Worm (Caenorhabditis elegans): ENCODE data around the gene C07A4.3.
A peak's percentile ranks its signal among the peaks of the same experiment; 100 is the strongest.

C07A4.3 gene

DNA sequence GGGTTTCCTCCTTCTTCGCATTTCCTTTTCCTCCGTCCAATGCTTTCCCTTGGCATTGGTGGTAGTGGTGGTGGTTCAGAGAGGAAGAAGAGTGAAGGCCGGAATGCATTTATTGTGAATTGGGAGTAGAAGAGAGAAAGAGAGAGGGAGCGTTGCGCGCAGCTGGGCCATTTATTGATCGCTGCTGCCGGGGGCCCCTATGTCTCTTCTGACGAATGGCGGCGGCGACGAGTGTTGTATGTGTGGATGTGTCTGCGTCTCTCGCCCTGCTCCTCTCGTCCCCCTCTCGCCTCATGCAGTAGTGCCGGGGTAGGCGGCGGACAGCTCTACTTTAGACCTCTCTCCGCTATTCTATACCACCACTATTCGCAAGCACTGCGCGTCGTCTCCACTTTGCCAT is 28.2 kb upstream of the C07A4.3 start, which contains the start of gene unc-115:
Gene unc-115, plus strand, starts transcription at position 301 of the 400 bp plus-strand sequence.
- TF ChIP-seq nhr-2 (tag; optimal IDR thresholded peaks at IDR 0.05) = no peak
- TF ChIP-seq nhr-12 (tag; optimal IDR thresholded peaks at IDR 0.05) = no peak
- TF ChIP-seq sptf-1 (tag; optimal IDR thresholded peaks at IDR 0.05) = peak; percentile 81
- TF ChIP-seq M03D4.4 (tag; optimal IDR thresholded peaks at IDR 0.05) = peak; percentile 63
- TF ChIP-seq cnd-1 (tag; optimal IDR thresholded peaks at IDR 0.05) = peak; percentile 77
- no peak for TF ChIP-seq tbx-8 (GFP tag; optimal IDR thresholded peaks at IDR 0.05)
- no peak for TF ChIP-seq mab-5 (tag; optimal IDR thresholded peaks at IDR 0.05)
- peak; percentile 33 for TF ChIP-seq blmp-1 (tag; optimal IDR thresholded peaks at IDR 0.05)
- TF ChIP-seq lin-13 (tag; optimal IDR thresholded peaks at IDR 0.05) = no peak
- TF ChIP-seq hlh-1 (tag; optimal IDR thresholded peaks at IDR 0.05) = peak; percentile 3
- peak; percentile 89 for TF ChIP-seq unc-120 (tag; optimal IDR thresholded peaks at IDR 0.05; ENCODE audit: poor library complexity, severe bottlenecking)
- no peak for TF ChIP-seq nhr-76 (tag; optimal IDR thresholded peaks at IDR 0.05)
- peak; percentile 85 for TF ChIP-seq pha-4 (tag; optimal IDR thresholded peaks at IDR 0.05)
- no peak for TF ChIP-seq flh-1 (GFP tag; optimal IDR thresholded peaks at IDR 0.05)
- TF ChIP-seq lin-32 (GFP tag; optimal IDR thresholded peaks at IDR 0.05) = peak; percentile 47
- TF ChIP-seq elt-3 (tag; optimal IDR thresholded peaks at IDR 0.05) = no peak
- peak; percentile 34 for TF ChIP-seq unc-39 (tag; optimal IDR thresholded peaks at IDR 0.05)
- TF ChIP-seq elt-1 (tag; optimal IDR thresholded peaks at IDR 0.05; ENCODE audit: borderline replicate concordance, insufficient read depth) = peak; percentile 2
- TF ChIP-seq unc-62 (GFP tag; optimal IDR thresholded peaks at IDR 0.05) = peak; percentile 95
- no peak for TF ChIP-seq snpc-4 (tag; optimal IDR thresholded peaks at IDR 0.05)
- TF ChIP-seq ces-1 (GFP tag; optimal IDR thresholded peaks at IDR 0.05) = peak; percentile 97
- peak; percentile 93 for TF ChIP-seq mls-2 (tag; optimal IDR thresholded peaks at IDR 0.05)
- peak; percentile 65 for TF ChIP-seq drap-1 (GFP tag; optimal IDR thresholded peaks at IDR 0.05)
- TF ChIP-seq sem-2 (GFP tag; optimal IDR thresholded peaks at IDR 0.05) = no peak
- no peak for TF ChIP-seq nhr-28 (tag; optimal IDR thresholded peaks at IDR 0.05)
- no peak for TF ChIP-seq ceh-83 (GFP tag; optimal IDR thresholded peaks at IDR 0.05)
- peak; percentile 74 for TF ChIP-seq ztf-11 (tag; optimal IDR thresholded peaks at IDR 0.05)
- no peak for TF ChIP-seq bed-3 (GFP tag; optimal IDR thresholded peaks at IDR 0.05)
- TF ChIP-seq ceh-39 (tag; optimal IDR thresholded peaks at IDR 0.05) = no peak
- TF ChIP-seq nhr-237 (tag; optimal IDR thresholded peaks at IDR 0.05) = no peak
- peak; percentile 82 for TF ChIP-seq ham-2 (GFP tag; optimal IDR thresholded peaks at IDR 0.05)
- no peak for TF ChIP-seq zip-8 (tag; optimal IDR thresholded peaks at IDR 0.05)
- TF ChIP-seq ceh-43 (GFP tag; optimal IDR thresholded peaks at IDR 0.05) = peak; percentile 20
- peak; percentile 72 for TF ChIP-seq mep-1 (tag; optimal IDR thresholded peaks at IDR 0.05)
- peak; percentile 47 for TF ChIP-seq lsy-2 (tag; optimal IDR thresholded peaks at IDR 0.05)

DNA sequence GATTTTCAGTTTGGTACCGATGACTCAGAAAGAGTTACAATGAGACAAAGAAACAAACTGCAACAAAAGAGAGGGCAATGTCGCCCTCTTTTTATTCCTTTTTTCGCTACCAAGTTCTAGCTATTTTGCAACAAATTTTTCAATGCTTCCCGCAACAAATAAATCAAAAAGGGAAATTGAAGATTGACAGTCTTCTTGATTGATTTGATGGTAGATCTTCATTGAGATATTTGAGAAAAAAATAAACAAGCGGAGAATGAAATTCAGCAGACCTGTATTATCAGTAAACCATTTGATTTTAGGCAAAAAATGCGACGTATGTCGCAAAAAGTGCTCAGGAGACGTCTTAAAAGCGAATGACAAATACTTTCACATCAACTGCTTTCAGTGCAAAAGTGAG is 27.5 kb upstream of the C07A4.3 start:
- TF ChIP-seq nhr-28 (tag; optimal IDR thresholded peaks at IDR 0.05) (no peak), unc-62 (GFP tag; optimal IDR thresholded peaks at IDR 0.05) (peak; percentile 45)

DNA sequence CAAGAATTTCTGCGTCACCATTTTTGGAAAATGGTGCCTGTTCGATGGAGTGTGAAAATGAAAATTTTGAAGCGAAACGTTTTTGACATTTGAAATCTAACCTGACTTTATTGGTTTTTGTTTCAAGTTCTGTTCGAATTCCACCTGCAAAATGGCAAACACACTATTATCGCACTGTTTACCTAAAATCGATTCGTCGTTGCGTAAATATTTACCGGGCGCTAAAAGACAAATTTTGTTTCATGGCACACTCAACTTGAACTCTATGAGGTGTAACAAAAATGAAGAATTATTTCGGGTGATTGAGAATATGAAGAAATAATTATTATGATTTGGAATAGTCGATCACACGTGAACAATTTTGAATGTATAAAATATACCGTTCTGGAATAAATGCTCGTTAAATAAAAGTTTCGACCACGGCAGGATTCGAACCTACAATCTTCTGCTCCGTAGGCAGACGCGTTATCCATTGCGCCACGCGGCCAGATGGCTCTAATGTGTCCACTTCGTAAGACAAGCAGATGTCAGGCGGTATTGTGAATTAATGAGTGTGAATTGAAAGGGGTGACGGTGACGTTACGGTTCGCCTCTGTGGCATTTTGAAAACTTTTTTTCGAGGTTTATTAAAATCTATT is 26.4 kb upstream of the C07A4.3 start:
- no peak for TF ChIP-seq mls-2 (tag; optimal IDR thresholded peaks at IDR 0.05)
- peak; percentile 27 for TF ChIP-seq ces-1 (GFP tag; optimal IDR thresholded peaks at IDR 0.05)
- peak; percentile 75 for TF ChIP-seq pha-4 (tag; optimal IDR thresholded peaks at IDR 0.05)
- no peak for TF ChIP-seq flh-1 (GFP tag; optimal IDR thresholded peaks at IDR 0.05)
- peak; percentile 3 for TF ChIP-seq nhr-237 (tag; optimal IDR thresholded peaks at IDR 0.05)
- peak; percentile 28 for TF ChIP-seq unc-62 (GFP tag; optimal IDR thresholded peaks at IDR 0.05)
- TF ChIP-seq cnd-1 (tag; optimal IDR thresholded peaks at IDR 0.05) = peak; percentile 72
- TF ChIP-seq ceh-43 (GFP tag; optimal IDR thresholded peaks at IDR 0.05) = no peak
- TF ChIP-seq ceh-83 (GFP tag; optimal IDR thresholded peaks at IDR 0.05) = peak; percentile 14
- no peak for TF ChIP-seq ztf-11 (tag; optimal IDR thresholded peaks at IDR 0.05)
- peak; percentile 13 for TF ChIP-seq sptf-1 (tag; optimal IDR thresholded peaks at IDR 0.05)
- no peak for TF ChIP-seq ham-2 (GFP tag; optimal IDR thresholded peaks at IDR 0.05)
- no peak for TF ChIP-seq lin-13 (tag; optimal IDR thresholded peaks at IDR 0.05)
- no peak for TF ChIP-seq elt-3 (tag; optimal IDR thresholded peaks at IDR 0.05)

Data from whole organism, mixed stage, embryonic.